Worm (Caenorhabditis elegans) whole organism, early embryonic: ENCODE results near the gene dgtr-1.

ENCODE experiments used
- F13C5.2 ChIP-seq: sonication (generic microtip); optimal IDR thresholded peaks from 2 replicates; lab custom pipeline; 2017; ENCODE audit warnings: mild to moderate bottlenecking, missing genetic modification characterization, inconsistent platforms, missing compliant biosample characterization
- aly-1 ChIP-seq: sonication (generic microtip); optimal IDR thresholded peaks from 2 replicates; lab custom pipeline; 2016; ENCODE audit warnings: missing genetic modification characterization, missing compliant biosample characterization
- ama-1 ChIP-seq: fragments of 150-350 bp; optimal IDR thresholded peaks from 2 replicates; lab custom pipeline; 2014
- ceh-13 ChIP-seq: fragments of 200-800 bp; sonication (Bioruptor generic); optimal IDR thresholded peaks from 2 replicates; lab custom pipeline; 2018; ENCODE audit warnings: mild to moderate bottlenecking, missing genetic modification characterization, missing compliant biosample characterization
- ceh-36 ChIP-seq: sonication (generic microtip); optimal IDR thresholded peaks from 2 replicates; lab custom pipeline; 2016; ENCODE audit warnings: missing genetic modification characterization, inconsistent platforms, missing compliant biosample characterization
- ets-7 ChIP-seq: sonication (generic microtip); optimal IDR thresholded peaks from 2 replicates; lab custom pipeline; 2016; ENCODE audit warnings: missing genotype, missing genetic modification characterization, missing compliant biosample characterization
- flt-1 ChIP-seq: fragments of 200-800 bp; sonication (Bioruptor generic); IDR thresholded peaks from 2 replicates; pipeline ENCODE4 v1.3.6; 2022; ENCODE audit warnings: missing genetic modification characterization, missing compliant biosample characterization
- hmbx-1 ChIP-seq: sonication (generic microtip); optimal IDR thresholded peaks from 2 replicates; lab custom pipeline; 2016; ENCODE audit warnings: mild to moderate bottlenecking, missing genetic modification characterization, missing compliant biosample characterization
- hmg-4 ChIP-seq: fragments of 200-800 bp; sonication (Bioruptor generic); optimal IDR thresholded peaks from 2 replicates; lab custom pipeline; 2018; ENCODE audit warnings: mild to moderate bottlenecking, missing genetic modification characterization, missing compliant biosample characterization
- pes-1 ChIP-seq: fragments of 200-800 bp; sonication (Bioruptor generic); IDR thresholded peaks from 2 replicates; pipeline ENCODE4 v1.3.6; 2022; ENCODE audit warnings: missing genetic modification reagents, missing genetic modification characterization, missing compliant biosample characterization
- scrt-1 ChIP-seq: fragments of 200-800 bp; sonication (Bioruptor generic); IDR thresholded peaks from 2 replicates; pipeline ENCODE4 v1.3.6; 2022; ENCODE audit warnings: missing genetic modification characterization, missing compliant biosample characterization
- tra-4 ChIP-seq: sonication (generic microtip); optimal IDR thresholded peaks from 2 replicates; lab custom pipeline; 2017; ENCODE audit warnings: missing genetic modification characterization, missing compliant biosample characterization

DNA sequence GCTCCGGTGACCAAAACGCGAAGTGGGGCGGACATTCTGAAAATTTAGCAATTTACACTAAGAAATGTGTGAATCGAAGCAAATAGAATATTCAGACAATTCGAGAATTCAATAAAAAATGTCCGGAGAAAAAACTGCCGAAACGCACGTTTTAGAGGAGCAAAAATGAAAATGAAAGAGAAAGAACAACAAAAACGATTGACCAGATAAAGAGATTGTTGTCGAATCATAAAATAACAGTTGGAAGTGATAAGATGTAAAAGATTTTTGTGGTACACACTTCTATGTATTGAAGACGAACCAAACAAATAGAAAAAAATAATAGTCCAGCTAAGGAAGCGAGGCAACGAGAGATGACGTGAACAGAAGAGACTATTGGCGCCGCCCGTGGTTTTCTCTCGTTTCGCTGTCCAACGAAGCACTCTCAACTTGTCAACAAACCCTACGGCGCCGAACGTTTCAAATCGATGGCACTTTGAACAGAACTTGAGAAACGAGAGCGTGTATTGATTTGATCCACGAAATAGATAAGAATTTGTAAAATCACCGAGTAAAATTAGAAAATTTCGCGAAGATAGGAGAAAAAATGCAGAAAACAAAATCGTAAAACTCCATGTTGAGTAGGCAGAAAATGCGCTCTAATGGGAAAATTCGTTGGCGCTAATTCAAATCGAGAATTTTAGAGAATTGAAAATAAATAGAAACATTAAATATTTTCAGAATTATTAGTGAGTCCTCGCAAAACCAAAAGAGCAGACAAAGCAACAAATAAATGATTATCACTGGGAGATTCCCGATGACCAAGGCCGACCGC lies 19.8 kb downstream of the dgtr-1 start, which contains the start of gene mdh-1:
- TF ChIP-seq ama-1 (lab: Kevin White, UChicago) (no peak), scrt-1 (GFP tag; lab: Robert Waterston, UW) (no peak), ceh-13 (GFP tag; lab: Kevin White, UChicago) (no peak), hmg-4 (GFP tag; lab: Kevin White, UChicago) (no peak), flt-1 (GFP tag; lab: Robert Waterston, UW) (no peak), tra-4 (tag; lab: Kevin White, UChicago) (no peak), F13C5.2 (no peak), pes-1 (no peak), aly-1 (tag; lab: Kevin White, UChicago) (no peak), ets-7 (no peak), ceh-36 (tag; lab: Kevin White, UChicago) (no peak), hmbx-1 (tag; lab: Kevin White, UChicago) (no peak)
